Worm (Caenorhabditis elegans) whole organism, young adult: ENCODE data around the gene Y62H9A.7.

Experiments used
- B0019.2 ChIP-seq: fragments of 200-800 bp; sonication (Bioruptor generic); conservative IDR thresholded peaks from 2 replicates; pipeline ENCODE4 v1.3.6; 2022; ENCODE audit warnings: missing genetic modification reagents, missing genetic modification characterization, missing compliant biosample characterization
- B0261.1 ChIP-seq: sonication (generic microtip); optimal IDR thresholded peaks from 2 replicates; lab custom pipeline; 2016; ENCODE audit warnings: mild to moderate bottlenecking, missing genetic modification characterization, moderate library complexity, missing compliant biosample characterization
- C06A6.2 ChIP-seq: fragments of 200-800 bp; sonication (Bioruptor generic); conservative IDR thresholded peaks from 2 replicates; pipeline ENCODE4 v1.3.6; 2022; ENCODE audit warnings: missing genetic modification characterization, missing compliant biosample characterization
- C17E4.6 ChIP-seq: fragments of 200-800 bp; sonication (Bioruptor generic); IDR thresholded peaks from 2 replicates; pipeline ENCODE4 v1.3.6; 2022; ENCODE audit warnings: missing genetic modification reagents, missing genetic modification characterization, missing compliant biosample characterization
- F37B4.10 ChIP-seq: fragments of 200-800 bp; sonication (Bioruptor generic); IDR thresholded peaks from 2 replicates; pipeline ENCODE4 v1.3.6; 2022; ENCODE audit warnings: missing genetic modification characterization, missing compliant biosample characterization
- F52B5.7 ChIP-seq: sonication (generic microtip); optimal IDR thresholded peaks from 2 replicates; lab custom pipeline; 2016; ENCODE audit warnings: mild to moderate bottlenecking, missing genetic modification characterization, missing compliant biosample characterization
- Y53F4B.3 ChIP-seq: fragments of 200-800 bp; sonication (Bioruptor generic); IDR thresholded peaks from 2 replicates; pipeline ENCODE4 v1.3.6; 2022; ENCODE audit warnings: missing genetic modification reagents, missing genetic modification characterization, missing compliant biosample characterization
- Y53G8AR.9 ChIP-seq: fragments of 200-800 bp; sonication (Bioruptor generic); conservative IDR thresholded peaks from 2 replicates; pipeline ENCODE4 v1.3.6; 2022; ENCODE audit warnings: missing genetic modification reagents, missing genetic modification characterization, missing compliant biosample characterization
- Y56A3A.18 ChIP-seq: fragments of 200-800 bp; sonication (Bioruptor generic); IDR thresholded peaks from 2 replicates; pipeline ENCODE4 v1.3.6; 2022; ENCODE audit warnings: missing genetic modification reagents, missing genetic modification characterization, missing compliant biosample characterization
- Y95B8A.8 ChIP-seq: fragments of 200-800 bp; sonication (Bioruptor generic); IDR thresholded peaks from 2 replicates; pipeline ENCODE4 v1.3.6; 2022; ENCODE audit warnings: missing genetic modification reagents, missing genetic modification characterization, missing compliant biosample characterization
- aptf-2 ChIP-seq: fragments of 200-800 bp; sonication (Bioruptor generic); conservative IDR thresholded peaks from 2 replicates; pipeline ENCODE4 v1.3.6; 2022; ENCODE audit warnings: missing genetic modification reagents, missing genetic modification characterization, missing compliant biosample characterization
- aptf-3 ChIP-seq: fragments of 200-800 bp; sonication (Bioruptor generic); IDR thresholded peaks from 2 replicates; pipeline ENCODE4 v1.3.6; 2022; ENCODE audit warnings: missing genetic modification characterization, missing compliant biosample characterization
- atf-7 ChIP-seq: sonication (generic microtip); optimal IDR thresholded peaks from 2 replicates; lab custom pipeline; 2017; ENCODE audit warnings: mild to moderate bottlenecking, missing genetic modification characterization, missing compliant biosample characterization
- attf-3 ChIP-seq: fragments of 200-800 bp; sonication (Bioruptor generic); conservative IDR thresholded peaks from 2 replicates; pipeline ENCODE4 v1.3.6; 2022; ENCODE audit warnings: missing genetic modification reagents, missing genetic modification characterization, missing compliant biosample characterization
- bed-1 ChIP-seq: fragments of 200-800 bp; sonication (Bioruptor generic); IDR thresholded peaks from 2 replicates; pipeline ENCODE4 v1.3.6; 2022; ENCODE audit warnings: missing genetic modification reagents, missing genetic modification characterization, missing compliant biosample characterization
- cebp-2 ChIP-seq: fragments of 200-800 bp; sonication (Bioruptor generic); IDR thresholded peaks from 2 replicates; pipeline ENCODE4 v1.3.6; 2022; ENCODE audit warnings: missing genetic modification characterization, missing compliant biosample characterization
- ceh-40 ChIP-seq: fragments of 200-800 bp; sonication (Bioruptor generic); IDR thresholded peaks from 2 replicates; pipeline ENCODE4 v1.3.6; 2022; ENCODE audit warnings: missing genetic modification characterization, missing compliant biosample characterization
- ceh-58 ChIP-seq: fragments of 200-800 bp; sonication (Bioruptor generic); IDR thresholded peaks from 2 replicates; pipeline ENCODE4 v1.3.6; 2022; ENCODE audit warnings: missing genetic modification characterization, missing compliant biosample characterization
- ceh-91 ChIP-seq: fragments of 200-800 bp; sonication (Bioruptor generic); IDR thresholded peaks from 2 replicates; pipeline ENCODE4 v1.3.6; 2022; ENCODE audit warnings: missing genetic modification reagents, missing genetic modification characterization, missing compliant biosample characterization
- egl-18 ChIP-seq: fragments of 200-800 bp; sonication (Bioruptor generic); IDR thresholded peaks from 2 replicates; pipeline ENCODE4 v1.3.6; 2022; ENCODE audit warnings: missing genetic modification reagents, missing genetic modification characterization, missing compliant biosample characterization
- fkh-3 ChIP-seq: sonication (generic microtip); optimal IDR thresholded peaks from 2 replicates; lab custom pipeline; 2016; ENCODE audit warnings: mild to moderate bottlenecking, missing genetic modification characterization, missing compliant biosample characterization
- him-1 ChIP-seq: sonication (generic microtip); optimal IDR thresholded peaks from 2 replicates; lab custom pipeline; 2016; ENCODE audit warnings: missing genotype, missing genetic modification reagents, missing genetic modification characterization, missing compliant biosample characterization
- hlh-26 ChIP-seq: fragments of 200-800 bp; sonication (Bioruptor generic); conservative IDR thresholded peaks from 2 replicates; pipeline ENCODE4 v1.3.6; 2022; ENCODE audit warnings: missing genetic modification reagents, missing genetic modification characterization, missing compliant biosample characterization
- hmg-20 ChIP-seq: fragments of 200-800 bp; sonication (Bioruptor generic); IDR thresholded peaks from 2 replicates; pipeline ENCODE4 v1.3.6; 2022; ENCODE audit warnings: missing genetic modification reagents, missing genetic modification characterization, missing compliant biosample characterization
- hsf-1 ChIP-seq: fragments of 200-800 bp; sonication (Bioruptor generic); IDR thresholded peaks from 2 replicates; pipeline ENCODE4 v1.3.6; 2022; ENCODE audit warnings: missing genetic modification reagents, missing genetic modification characterization, missing compliant biosample characterization
- let-607 ChIP-seq, 2 experiments: fragments of 200-800 bp in 1 of 2; sonication (Bioruptor generic) in 1 of 2; sonication (generic microtip) in 1 of 2; optimal IDR thresholded peaks; 2 replicates each; lab custom pipeline; 2016 to 2018; ENCODE audit warnings: mild to moderate bottlenecking in 2 of 2, missing compliant biosample characterization in 2 of 2, missing genetic modification characterization in 2 of 2, moderate library complexity in 2 of 2, missing genotype in 1 of 2
- lin-26 ChIP-seq: fragments of 200-800 bp; sonication (Bioruptor generic); IDR thresholded peaks from 2 replicates; pipeline ENCODE4 v1.3.6; 2022; ENCODE audit warnings: missing genetic modification reagents, missing genetic modification characterization, missing compliant biosample characterization
- lir-1 ChIP-seq: fragments of 200-800 bp; sonication (Bioruptor generic); conservative IDR thresholded peaks from 2 replicates; pipeline ENCODE4 v1.3.6; 2022; ENCODE audit warnings: missing genetic modification reagents, missing genetic modification characterization, missing compliant biosample characterization
- mcd-1 ChIP-seq: fragments of 200-800 bp; sonication (Bioruptor generic); IDR thresholded peaks from 2 replicates; pipeline ENCODE4 v1.3.6; 2022; ENCODE audit warnings: missing genetic modification reagents, missing genetic modification characterization, missing compliant biosample characterization
- nfya-1 ChIP-seq: sonication (generic microtip); optimal IDR thresholded peaks from 2 replicates; lab custom pipeline; 2017; ENCODE audit warnings: antibody characterized with exemption, missing compliant biosample characterization, missing genetic modification characterization, borderline replicate concordance; ENCODE audit not compliant: insufficient read depth
- nhr-80 ChIP-seq: sonication (generic microtip); optimal IDR thresholded peaks from 2 replicates; lab custom pipeline; 2016; ENCODE audit warnings: missing genetic modification characterization, missing compliant biosample characterization
- pha-4 ChIP-seq: fragments of 150-350 bp; sonication (generic microtip); optimal IDR thresholded peaks from 2 replicates; lab custom pipeline; 2014; ENCODE audit warnings: missing biosample characterization, missing genetic modification reagents, missing genetic modification characterization
- sea-2 ChIP-seq: fragments of 200-800 bp; sonication (Bioruptor generic); IDR thresholded peaks from 2 replicates; pipeline ENCODE4 v1.3.6; 2022; ENCODE audit warnings: missing genetic modification characterization, missing compliant biosample characterization
- snpc-1.1 ChIP-seq: sonication (generic microtip); optimal IDR thresholded peaks from 2 replicates; lab custom pipeline; 2017; ENCODE audit warnings: missing genetic modification characterization, mild to moderate bottlenecking, missing compliant biosample characterization, antibody characterized with exemption, moderate library complexity, missing genotype, missing genetic modification reagents; ENCODE audit not compliant: insufficient read depth
- snpc-4 ChIP-seq, 5 experiments: fragments of 150-350 bp in 1 of 5; sonication (generic microtip) in 4 of 5; optimal IDR thresholded peaks; 2 replicates each; lab custom pipeline; 2014 to 2018; ENCODE audit warnings: missing genetic modification characterization in 5 of 5, missing biosample characterization in 3 of 5, antibody characterized with exemption in 2 of 5, mild to moderate bottlenecking in 2 of 5, missing compliant biosample characterization in 2 of 5, missing genotype in 2 of 5, moderate library complexity in 2 of 5, missing genetic modification reagents in 1 of 5
- sptf-2 ChIP-seq: fragments of 200-800 bp; sonication (Bioruptor generic); optimal IDR thresholded peaks from 2 replicates; lab custom pipeline; 2018; ENCODE audit warnings: mild to moderate bottlenecking, missing genetic modification characterization, missing compliant biosample characterization
- tbx-9 ChIP-seq: sonication (generic microtip); optimal IDR thresholded peaks from 2 replicates; lab custom pipeline; 2016; ENCODE audit warnings: borderline replicate concordance, missing genetic modification characterization, inconsistent platforms, missing compliant biosample characterization
- unc-130 ChIP-seq: sonication (generic microtip); optimal IDR thresholded peaks from 2 replicates; lab custom pipeline; 2016; ENCODE audit warnings: missing genetic modification reagents, missing genetic modification characterization, missing compliant biosample characterization
- zim-3 ChIP-seq: sonication (generic microtip); optimal IDR thresholded peaks from 2 replicates; lab custom pipeline; 2017; ENCODE audit warnings: mild to moderate bottlenecking, missing genetic modification characterization, moderate library complexity, missing compliant biosample characterization
- ztf-26 ChIP-seq: sonication (generic microtip); optimal IDR thresholded peaks from 2 replicates; lab custom pipeline; 2017; ENCODE audit warnings: missing genetic modification characterization, missing compliant biosample characterization

Gene Y62H9A.7

DNA sequence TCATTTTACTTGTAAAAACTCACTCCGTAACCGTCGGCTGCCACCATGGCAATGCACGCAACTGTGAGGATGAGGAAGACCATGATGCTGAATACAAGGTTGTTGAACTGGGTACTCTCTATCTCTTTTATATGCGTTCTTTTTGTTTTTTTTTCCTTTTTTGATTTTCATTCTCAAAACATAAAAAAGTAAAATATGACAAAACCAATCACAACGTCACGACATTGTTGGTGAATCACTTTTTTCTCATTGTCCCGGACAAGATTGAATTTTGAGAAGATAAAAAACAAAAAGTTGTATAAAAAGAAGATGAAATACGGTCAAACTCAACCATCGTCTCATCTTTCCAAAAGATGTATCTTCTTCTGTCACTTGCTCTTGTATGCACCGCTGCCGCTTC is 2.7 kb downstream of the Y62H9A.7 start, which contains the start of the genes Y62H9A.5 and ule-5:
Gene Y62H9A.5, minus strand, starts transcription at position 101 of the 400 bp plus-strand sequence.
Gene ule-5, plus strand, starts transcription at position 328 of the 400 bp plus-strand sequence.
- TF ChIP-seq hsf-1 (GFP tag; lab: Robert Waterston, UW) = no peak

DNA sequence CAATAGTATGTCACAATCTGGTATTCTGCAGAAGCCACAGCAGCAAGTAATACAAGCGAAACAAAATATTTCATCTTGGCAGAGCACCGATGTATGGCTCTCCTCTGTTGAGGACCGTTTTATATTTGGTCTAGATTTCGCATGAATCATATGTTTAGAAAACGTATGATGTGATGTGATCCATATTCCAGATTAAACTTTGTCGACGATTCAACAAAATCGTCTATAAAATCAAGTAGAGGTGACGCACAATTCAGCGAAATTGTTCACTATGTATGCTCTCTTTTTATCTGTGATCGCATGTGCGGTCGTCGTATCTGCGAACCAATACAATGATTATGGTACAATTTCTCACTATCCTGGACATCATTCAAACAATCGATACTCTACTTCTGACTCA is 5.6 kb downstream of the Y62H9A.7 start, which contains the start of the genes Y62H9A.3 and Y62H9A.4:
Gene Y62H9A.3, minus strand, starts transcription at position 101 of the 400 bp plus-strand sequence.
Gene Y62H9A.4, plus strand, starts transcription at position 256 of the 400 bp plus-strand sequence.
- TF ChIP-seq tbx-9 (tag; lab: Kevin White, UChicago) (no peak), nhr-80 (no peak), C06A6.2 (no peak), Y95B8A.8 (GFP tag; lab: Robert Waterston, UW) (no peak)

DNA sequence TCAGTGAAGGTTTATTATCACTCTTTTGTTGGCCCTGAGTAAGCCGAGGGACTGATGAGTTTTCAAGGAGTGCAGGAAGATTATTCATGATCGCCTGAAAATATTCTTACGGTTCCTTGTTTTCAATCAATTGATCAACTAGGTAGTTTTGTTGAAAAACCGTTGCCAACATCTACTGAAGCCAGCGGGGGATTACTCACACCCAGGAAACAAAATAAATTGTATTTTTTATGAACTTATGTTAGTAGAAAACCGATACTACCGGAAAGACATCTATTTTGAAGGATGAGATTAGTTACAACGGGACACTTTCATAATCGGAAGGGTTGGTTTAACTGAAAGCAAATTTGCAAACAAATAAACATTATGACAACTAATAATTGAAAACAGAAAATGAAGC is 7.4 kb downstream of the Y62H9A.7 start, which contains the start of gene Y62H9A.2:
Gene Y62H9A.2, minus strand, starts transcription at position 101 of the 400 bp plus-strand sequence.
- TF ChIP-seq nfya-1 (no peak), let-607 (tag; optimal IDR thresholded peaks at IDR 0.05; lab: Kevin White, UChicago) (no peak), hlh-26 (GFP tag; lab: Robert Waterston, UW) (no peak), hmg-20 (GFP tag; lab: Robert Waterston, UW) (no peak), F37B4.10 (GFP tag; lab: Robert Waterston, UW) (no peak), Y53G8AR.9 (no peak), C17E4.6 (no peak)
- TF ChIP-seq, all 124 proteins: peak for 0

DNA sequence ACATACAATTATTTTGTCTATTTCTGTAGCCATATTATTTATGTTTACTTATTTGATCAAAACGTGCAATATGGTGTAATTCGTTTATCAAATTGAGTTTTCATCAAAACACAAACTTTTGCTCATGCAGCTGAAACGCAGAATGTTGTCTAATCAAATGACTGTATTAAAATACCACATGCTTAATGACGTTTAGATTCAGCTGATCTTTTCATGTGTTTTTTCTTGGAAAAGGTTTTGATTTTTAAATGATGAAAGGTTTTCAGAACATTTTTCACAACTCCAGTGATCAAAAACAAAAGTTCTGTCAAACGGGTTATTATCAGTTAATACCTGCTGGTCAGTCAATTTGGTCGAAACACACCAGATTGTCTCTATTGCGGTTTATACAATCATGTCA is 10.2 kb downstream of the Y62H9A.7 start, which contains the start of gene Y62H9A.1:
Gene Y62H9A.1, plus strand, starts transcription at position 282 of the 400 bp plus-strand sequence.
- TF ChIP-seq lin-26 (GFP tag; lab: Robert Waterston, UW) = no peak
- no peak for TF ChIP-seq tbx-9 (tag; lab: Kevin White, UChicago)
- TF ChIP-seq lir-1 (GFP tag; lab: Robert Waterston, UW) = no peak
- TF ChIP-seq ztf-26 = no peak
- no peak for TF ChIP-seq Y53F4B.3 (GFP tag; lab: Robert Waterston, UW)
- TF ChIP-seq snpc-4 (GFP tag; optimal IDR thresholded peaks at IDR 0.05; lab: Kevin White, UChicago) = no peak
- no peak for TF ChIP-seq snpc-4 (tag; optimal IDR thresholded peaks at IDR 0.05; lab: Kevin White, UChicago)
- TF ChIP-seq cebp-2 (GFP tag; lab: Robert Waterston, UW) = no peak
- no peak for TF ChIP-seq Y56A3A.18 (GFP tag; lab: Robert Waterston, UW)
- TF ChIP-seq aptf-3 = no peak
- no peak for TF ChIP-seq F52B5.7 (tag; lab: Kevin White, UChicago)
- TF ChIP-seq, all 124 proteins: peak for 0

DNA sequence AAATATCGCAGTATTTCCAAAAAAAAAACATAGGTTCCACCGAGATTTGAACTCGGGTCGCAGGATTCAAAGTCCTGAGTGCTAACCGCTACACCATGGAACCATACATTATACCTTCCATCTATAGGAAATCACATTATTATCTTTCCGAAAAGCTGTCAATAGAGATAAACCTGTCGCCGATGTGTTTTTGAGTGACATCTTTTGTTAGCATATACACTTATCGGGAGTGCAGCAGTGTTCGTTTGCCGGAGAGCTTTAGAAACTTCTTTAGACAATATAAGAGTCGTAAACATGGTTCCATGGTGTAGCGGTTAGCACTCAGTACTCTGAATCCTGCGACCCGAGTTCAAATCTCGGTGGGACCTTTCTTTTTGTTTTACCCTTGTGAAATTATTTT is 13.3 kb downstream of the Y62H9A.7 start:
- TF ChIP-seq attf-3 (GFP tag; lab: Robert Waterston, UW) (no peak), F37B4.10 (GFP tag; lab: Robert Waterston, UW) (no peak), him-1 (tag; lab: Kevin White, UChicago) (peak; percentile 28), bed-1 (GFP tag; lab: Robert Waterston, UW) (no peak), nfya-1 (no peak), fkh-3 (tag; lab: Kevin White, UChicago) (no peak), ceh-58 (GFP tag; lab: Robert Waterston, UW) (no peak), B0261.1 (tag; lab: Kevin White, UChicago) (peak; percentile 84), unc-130 (GFP tag; lab: Kevin White, UChicago) (no peak), pha-4 (tag; lab: Kevin White, UChicago) (no peak), B0019.2 (GFP tag; lab: Robert Waterston, UW) (no peak), ceh-40 (GFP tag; lab: Robert Waterston, UW) (no peak), ceh-91 (GFP tag; lab: Robert Waterston, UW) (no peak), zim-3 (tag; lab: Kevin White, UChicago) (no peak), atf-7 (tag; lab: Kevin White, UChicago) (peak; percentile 10), snpc-1.1 (tag; lab: Kevin White, UChicago) (no peak), mcd-1 (GFP tag; lab: Robert Waterston, UW) (no peak), F52B5.7 (tag; lab: Kevin White, UChicago) (no peak), egl-18 (GFP tag; lab: Robert Waterston, UW) (no peak), sptf-2 (GFP tag; lab: Kevin White, UChicago) (no peak), aptf-2 (no peak), ztf-26 (no peak), sea-2 (GFP tag; lab: Robert Waterston, UW) (0 out of 2 replicates have a peak, but pooled peaks have one; percentile 52)
